Worm (Caenorhabditis elegans): ENCODE results near the gene cyp-14A2.

cyp-14A2 gene

ce11 chrX:13306869-13307446 is 37.5 kb upstream of the cyp-14A2 start (continued):
- peak; percentile 89 for TF ChIP-seq pbrm-1 (GFP tag; IDR thresholded peaks at IDR 0.05)
- TF ChIP-seq Y79H2A.3 (GFP tag; conservative IDR thresholded peaks at IDR 0.05), result 0 out of 2 replicates have a peak, but pooled peaks have one; percentile 34
- no peak for TF ChIP-seq lin-54 (GFP tag; optimal IDR thresholded peaks at IDR 0.05)
- TF ChIP-seq egl-44 (GFP tag; IDR thresholded peaks at IDR 0.05), result peak; percentile 91; the same call in 1 of the 2 replicates
- peak; percentile 98 for TF ChIP-seq ztf-25 (GFP tag; IDR thresholded peaks at IDR 0.05)
- peak; percentile 63 for TF ChIP-seq ets-4 (GFP tag; optimal IDR thresholded peaks at IDR 0.05)
- TF ChIP-seq T07F8.4 (tag; optimal IDR thresholded peaks at IDR 0.05), result peak; percentile 89
- TF ChIP-seq ztf-22 (GFP tag; optimal IDR thresholded peaks at IDR 0.05), result peak; percentile 68
- peak; percentile 93 for TF ChIP-seq snpc-3.4 (tag; optimal IDR thresholded peaks at IDR 0.05)
- no peak for TF ChIP-seq F39B2.1 (GFP tag; IDR thresholded peaks at IDR 0.05)
- TF ChIP-seq madf-10 (tag; optimal IDR thresholded peaks at IDR 0.05), result peak; percentile 89
- TF ChIP-seq Y53G8AR.9 (GFP tag; conservative IDR thresholded peaks at IDR 0.05), result no peak; the same call in 1 of the 2 replicates
- TF ChIP-seq F37B4.10 (GFP tag; IDR thresholded peaks at IDR 0.05), result 0 out of 2 replicates have a peak, but pooled peaks have one; percentile 92
- TF ChIP-seq C17E4.6 (GFP tag; IDR thresholded peaks at IDR 0.05), result 0 out of 2 replicates have a peak, but pooled peaks have one; percentile 67
- TF ChIP-seq ztf-3 (GFP tag; optimal IDR thresholded peaks at IDR 0.05), result peak; percentile 61
- peak; percentile 79 for TF ChIP-seq Y95B8A.8 (GFP tag; IDR thresholded peaks at IDR 0.05)
- peak; percentile 91 for TF ChIP-seq zim-3 (tag; optimal IDR thresholded peaks at IDR 0.05)
- TF ChIP-seq F52B5.7 (tag; optimal IDR thresholded peaks at IDR 0.05), result peak; percentile 94
- peak; percentile 87 for TF ChIP-seq unc-130 (GFP tag; optimal IDR thresholded peaks at IDR 0.05)
- peak; percentile 90 for TF ChIP-seq D2030.7 (GFP tag; IDR thresholded peaks at IDR 0.05)
- peak; percentile 71 for TF ChIP-seq C06A6.2 (GFP tag; conservative IDR thresholded peaks at IDR 0.05)
- peak; percentile 92 for TF ChIP-seq nhr-90 (tag; optimal IDR thresholded peaks at IDR 0.05)
- TF ChIP-seq B0035.1 (tag; optimal IDR thresholded peaks at IDR 0.05), result peak; percentile 89
- no peak for TF ChIP-seq sdz-38 (tag; optimal IDR thresholded peaks at IDR 0.05)
- TF ChIP-seq repo-1 (tag; optimal IDR thresholded peaks at IDR 0.05), result no peak
- TF ChIP-seq K11D2.4 (GFP tag; IDR thresholded peaks at IDR 0.05), result peak; percentile 82
- TF ChIP-seq hlh-12 (tag; optimal IDR thresholded peaks at IDR 0.05), result peak; percentile 89
- TF ChIP-seq cebp-1 (GFP tag; IDR thresholded peaks at IDR 0.05), result peak; percentile 65; the same call in 1 of the 2 replicates
- no peak for TF ChIP-seq cebp-1 (tag; optimal IDR thresholded peaks at IDR 0.05)
- no peak for TF ChIP-seq F33H1.4 (GFP tag; IDR thresholded peaks at IDR 0.05)
- TF ChIP-seq hmg-20 (GFP tag; IDR thresholded peaks at IDR 0.05), result peak; percentile 89
- 0 out of 2 replicates have a peak, but pooled peaks have one; percentile 17 for TF ChIP-seq madf-8 (GFP tag; conservative IDR thresholded peaks at IDR 0.05)
- TF ChIP-seq ceh-27 (GFP tag; optimal IDR thresholded peaks at IDR 0.05), result peak; percentile 85
- TF ChIP-seq tbx-9 (tag; optimal IDR thresholded peaks at IDR 0.05; ENCODE audit: borderline replicate concordance), result peak; percentile 72
- peak; percentile 31; the same call in 1 of the 2 replicates for TF ChIP-seq egrh-3 (GFP tag; IDR thresholded peaks at IDR 0.05)
- peak; percentile 81 for TF ChIP-seq attf-5 (GFP tag; optimal IDR thresholded peaks at IDR 0.05)
- 0 out of 2 replicates have a peak, but pooled peaks have one; percentile 22 for TF ChIP-seq ceh-58 (GFP tag; IDR thresholded peaks at IDR 0.05)
- peak; percentile 87 for TF ChIP-seq ekl-4 (GFP tag; IDR thresholded peaks at IDR 0.05)
- peak; percentile 34 for TF ChIP-seq lsl-1 (GFP tag; optimal IDR thresholded peaks at IDR 0.05)
- peak; percentile 99 for TF ChIP-seq tbp1 (GFP tag; optimal IDR thresholded peaks at IDR 0.05)
- no peak for TF ChIP-seq pha-4 (tag; optimal IDR thresholded peaks at IDR 0.05)
- TF ChIP-seq efl-1 (GFP tag; optimal IDR thresholded peaks at IDR 0.05), result no peak
- peak; percentile 70 for TF ChIP-seq gei-17 (GFP tag; optimal IDR thresholded peaks at IDR 0.05)
- TF ChIP-seq fkh-3 (tag; optimal IDR thresholded peaks at IDR 0.05), result peak; percentile 95
- TF ChIP-seq nhr-120 (GFP tag; IDR thresholded peaks at IDR 0.05), result 0 out of 2 replicates have a peak, but pooled peaks have one; percentile 47
- TF ChIP-seq egl-18 (GFP tag; IDR thresholded peaks at IDR 0.05), result peak; percentile 79; the same call in 1 of the 2 replicates
- peak; percentile 91 to 94 for TF ChIP-seq rec-8 (tag; optimal IDR thresholded peaks at IDR 0.05)
- TF ChIP-seq ceh-79 (tag; optimal IDR thresholded peaks at IDR 0.05), result peak; percentile 95
